Worm (Caenorhabditis elegans): ENCODE data around the gene nid-1.

ce11 chrV:12896850-12897249 is 13.1 kb upstream of the nid-1 start:
- TF ChIP-seq nhr-25 (tag; optimal IDR thresholded peaks at IDR 0.05) (no peak), nhr-11 (tag; optimal IDR thresholded peaks at IDR 0.05) (no peak), unc-62 (GFP tag; optimal IDR thresholded peaks at IDR 0.05) (no peak), nhr-43 (tag; optimal IDR thresholded peaks at IDR 0.05; ENCODE audit: poor library complexity, severe bottlenecking) (no peak), ztf-11 (tag; optimal IDR thresholded peaks at IDR 0.05) (no peak), fos-1 (tag; optimal IDR thresholded peaks at IDR 0.05) (no peak), ceh-82 (tag; optimal IDR thresholded peaks at IDR 0.05) (no peak), ztf-4 (tag; optimal IDR thresholded peaks at IDR 0.05) (no peak), elt-1 (tag; optimal IDR thresholded peaks at IDR 0.05) (no peak), ZK546.5 (tag; optimal IDR thresholded peaks at IDR 0.05) (no peak), pqm-1 (tag; optimal IDR thresholded peaks at IDR 0.05) (no peak), mdl-1 (tag; optimal IDR thresholded peaks at IDR 0.05) (no peak)
